Fruit fly (Drosophila melanogaster) whole organism, embryonic: ENCODE data around the gene CG15212.

Source experiments
- Atf3 ChIP-seq: fragments of 200-800 bp; sonication (Bioruptor generic); optimal IDR thresholded peaks from 3 replicates; lab custom pipeline; 2016; ENCODE audit warnings: missing biosample characterization, missing genetic modification characterization
- C15 ChIP-seq: fragments of 200-800 bp; sonication (Bioruptor generic); IDR thresholded peaks from 3 replicates; pipeline ENCODE4 v1.3.6; 2022; ENCODE audit warnings: missing biosample characterization, missing genetic modification characterization
- CG11560 ChIP-seq: fragments of 200-800 bp; sonication (Bioruptor generic); IDR thresholded peaks from 3 replicates; pipeline ENCODE4 v1.3.6; 2022; ENCODE audit warnings: missing biosample characterization, missing genetic modification characterization
- CG12071 ChIP-seq: fragments of 200-800 bp; sonication (Bioruptor generic); optimal IDR thresholded peaks from 3 replicates; lab custom pipeline; 2018; ENCODE audit warnings: missing biosample characterization, mild to moderate bottlenecking, missing genetic modification characterization
- CG12155 ChIP-seq: fragments of 200-800 bp; sonication (Bioruptor generic); optimal IDR thresholded peaks from 3 replicates; lab custom pipeline; 2016; ENCODE audit warnings: missing biosample characterization, missing genetic modification characterization
- CG12744 ChIP-seq: fragments of 200-800 bp; sonication (Bioruptor generic); optimal IDR thresholded peaks from 2 replicates; lab custom pipeline; 2016; ENCODE audit warnings: missing biosample characterization, missing genetic modification characterization
- CG13287 ChIP-seq: fragments of 200-800 bp; sonication (Bioruptor generic); IDR thresholded peaks from 2 replicates; pipeline ENCODE4 v1.3.6; 2022; ENCODE audit warnings: missing biosample characterization, missing genetic modification characterization; ENCODE audit not compliant: partially characterized antibody
- CG14441 ChIP-seq: fragments of 200-800 bp; sonication (Bioruptor generic); IDR thresholded peaks from 2 replicates; pipeline ENCODE4 v1.3.6; 2022; ENCODE audit warnings: missing biosample characterization, missing genetic modification characterization
- CG15696 ChIP-seq: fragments of 200-800 bp; sonication (Bioruptor generic); optimal IDR thresholded peaks from 2 replicates; lab custom pipeline; 2019; ENCODE audit warnings: missing biosample characterization, mild to moderate bottlenecking, missing genetic modification characterization, moderate library complexity
- CG1647 ChIP-seq: fragments of 200-800 bp; sonication (Bioruptor generic); optimal IDR thresholded peaks from 3 replicates; lab custom pipeline; 2016; ENCODE audit warnings: missing biosample characterization, missing genetic modification characterization
- CG34376 ChIP-seq: fragments of 200-800 bp; sonication (Bioruptor generic); optimal IDR thresholded peaks from 2 replicates; lab custom pipeline; 2018; ENCODE audit warnings: missing biosample characterization, mild to moderate bottlenecking, missing genetic modification characterization
- CG3995 ChIP-seq: fragments of 200-800 bp; sonication (Bioruptor generic); optimal IDR thresholded peaks from 3 replicates; lab custom pipeline; 2016; ENCODE audit warnings: missing biosample characterization, missing genetic modification characterization
- CG4328 ChIP-seq: fragments of 200-800 bp; sonication (Bioruptor generic); optimal IDR thresholded peaks from 3 replicates; lab custom pipeline; 2017; ENCODE audit warnings: missing biosample characterization, missing genetic modification reagents, missing genetic modification characterization
- CG6654 ChIP-seq: fragments of 200-800 bp; sonication (Bioruptor generic); optimal IDR thresholded peaks from 2 replicates; lab custom pipeline; 2017; ENCODE audit warnings: missing biosample characterization, mild to moderate bottlenecking, missing genetic modification characterization
- CG7745 ChIP-seq: fragments of 200-800 bp; sonication (Bioruptor generic); optimal IDR thresholded peaks from 2 replicates; lab custom pipeline; 2018; ENCODE audit warnings: missing biosample characterization, mild to moderate bottlenecking, missing genetic modification characterization, moderate library complexity
- CG7963 ChIP-seq: fragments of 200-800 bp; sonication (Bioruptor generic); IDR thresholded peaks from 3 replicates; pipeline ENCODE4 v1.3.6; 2022; ENCODE audit warnings: missing biosample characterization, missing genetic modification characterization; ENCODE audit not compliant: partially characterized antibody
- Chrac-16 ChIP-seq: fragments of 200-800 bp; sonication (Bioruptor generic); optimal IDR thresholded peaks from 3 replicates; lab custom pipeline; 2016; ENCODE audit warnings: missing biosample characterization, missing genetic modification characterization
- Dad ChIP-seq: fragments of 200-800 bp; sonication (Bioruptor generic); optimal IDR thresholded peaks from 3 replicates; lab custom pipeline; 2016; ENCODE audit warnings: missing biosample characterization, missing genetic modification characterization
- Dfd ChIP-seq, 2 experiments: fragments of >200 bp; optimal IDR thresholded peaks; 2 replicates each; lab custom pipeline; 2017; ENCODE audit warnings: missing biosample characterization in 2 of 2, missing genetic modification characterization in 2 of 2
- Dll ChIP-seq: fragments of 200-800 bp; sonication (Bioruptor generic); IDR thresholded peaks from 4 replicates; pipeline ENCODE4 v1.3.6; 2022; ENCODE audit warnings: missing biosample characterization, missing genetic modification characterization; ENCODE audit not compliant: partially characterized antibody
- Drgx ChIP-seq: fragments of 200-800 bp; sonication (Bioruptor generic); IDR thresholded peaks from 2 replicates; pipeline ENCODE4 v1.3.6; 2022; ENCODE audit warnings: missing biosample characterization, missing genetic modification characterization
- Eip74EF ChIP-seq, 2 experiments: fragments of 200-800 bp in 1 of 2; fragments of >200 bp in 1 of 2; sonication (Bioruptor generic) in 1 of 2; optimal IDR thresholded peaks; 2 replicates each; lab custom pipeline; 2017 to 2019; ENCODE audit warnings: missing biosample characterization in 2 of 2, missing genetic modification characterization in 2 of 2, mild to moderate bottlenecking in 1 of 2, moderate library complexity in 1 of 2
- Hand ChIP-seq: fragments of 200-800 bp; sonication (Bioruptor generic); optimal IDR thresholded peaks from 2 replicates; lab custom pipeline; 2017; ENCODE audit warnings: mild to moderate bottlenecking, missing biosample characterization, missing genetic modification reagents, missing genetic modification characterization
- Hr3 ChIP-seq: fragments of 200-800 bp; sonication (Bioruptor generic); optimal IDR thresholded peaks from 3 replicates; lab custom pipeline; 2016; ENCODE audit warnings: missing biosample characterization, missing genetic modification characterization
- Lim3 ChIP-seq: fragments of 200-800 bp; sonication (Bioruptor generic); IDR thresholded peaks from 2 replicates; pipeline ENCODE4 v1.3.6; 2022; ENCODE audit warnings: missing biosample characterization, missing genetic modification characterization
- MESR4 ChIP-seq: fragments of 200-800 bp; sonication (Bioruptor generic); optimal IDR thresholded peaks from 2 replicates; lab custom pipeline; 2018; ENCODE audit warnings: missing biosample characterization, mild to moderate bottlenecking, missing genetic modification characterization, moderate library complexity
- NC2α ChIP-seq: fragments of 200-800 bp; sonication (Bioruptor generic); optimal IDR thresholded peaks from 2 replicates; lab custom pipeline; 2016; ENCODE audit warnings: missing biosample characterization, missing genetic modification characterization
- NC2β ChIP-seq: fragments of 200-800 bp; sonication (Bioruptor generic); optimal IDR thresholded peaks from 2 replicates; lab custom pipeline; 2016; ENCODE audit warnings: missing biosample characterization, missing genetic modification characterization
- Poxn ChIP-seq: fragments of 200-800 bp; sonication (Bioruptor generic); IDR thresholded peaks from 2 replicates; pipeline ENCODE4 v1.3.6; 2022; ENCODE audit warnings: missing biosample characterization, missing genetic modification characterization
- Rx ChIP-seq: fragments of 200-800 bp; sonication (Bioruptor generic); IDR thresholded peaks from 2 replicates; pipeline ENCODE4 v1.3.6; 2022; ENCODE audit warnings: missing biosample characterization, missing genetic modification characterization
- ash1 ChIP-seq: fragments of 200-800 bp; sonication (Bioruptor generic); optimal IDR thresholded peaks from 2 replicates; lab custom pipeline; 2018; ENCODE audit warnings: missing biosample characterization, mild to moderate bottlenecking, missing genetic modification characterization
- bcd ChIP-seq: fragments of 200-800 bp; sonication (Bioruptor generic); optimal IDR thresholded peaks from 2 replicates; lab custom pipeline; 2017; ENCODE audit warnings: missing biosample characterization, mild to moderate bottlenecking, missing genetic modification characterization
- bigmax ChIP-seq: fragments of 200-800 bp; sonication (Bioruptor generic); optimal IDR thresholded peaks from 2 replicates; lab custom pipeline; 2018; ENCODE audit warnings: missing biosample characterization, mild to moderate bottlenecking, missing genetic modification characterization
- cas ChIP-seq: fragments of 200-800 bp; sonication (Bioruptor generic); IDR thresholded peaks from 2 replicates; pipeline ENCODE4 v1.3.6; 2022; ENCODE audit warnings: missing biosample characterization, missing genetic modification characterization
- cato ChIP-seq: fragments of 200-800 bp; sonication (Bioruptor generic); optimal IDR thresholded peaks from 2 replicates; lab custom pipeline; 2016; ENCODE audit warnings: missing biosample characterization, missing genetic modification characterization, borderline replicate concordance
- emc ChIP-seq: fragments of 200-800 bp; sonication (Bioruptor generic); optimal IDR thresholded peaks from 2 replicates; lab custom pipeline; 2016; ENCODE audit warnings: missing biosample characterization, missing genetic modification characterization
- eyg ChIP-seq: fragments of 200-800 bp; sonication (Bioruptor generic); optimal IDR thresholded peaks from 3 replicates; lab custom pipeline; 2016; ENCODE audit warnings: missing biosample characterization, missing genetic modification characterization
- her ChIP-seq: fragments of 200-800 bp; sonication (Bioruptor generic); optimal IDR thresholded peaks from 2 replicates; lab custom pipeline; 2016; ENCODE audit warnings: missing biosample characterization, missing genetic modification characterization
- klu ChIP-seq: fragments of 200-800 bp; sonication (Bioruptor generic); IDR thresholded peaks from 2 replicates; pipeline ENCODE4 v1.3.6; 2022; ENCODE audit warnings: missing biosample characterization, missing genetic modification characterization
- lab ChIP-seq: fragments of 200-800 bp; sonication (Bioruptor generic); optimal IDR thresholded peaks from 3 replicates; lab custom pipeline; 2017; ENCODE audit warnings: missing biosample characterization, missing genetic modification characterization, mild to moderate bottlenecking, moderate library complexity, missing genetic modification reagents
- nau ChIP-seq: fragments of 200-800 bp; sonication (Bioruptor generic); optimal IDR thresholded peaks from 3 replicates; lab custom pipeline; 2017; ENCODE audit warnings: missing biosample characterization, mild to moderate bottlenecking, missing genetic modification characterization, missing genetic modification reagents
- nom ChIP-seq: fragments of 200-800 bp; sonication (Bioruptor generic); optimal IDR thresholded peaks from 2 replicates; lab custom pipeline; 2017; ENCODE audit warnings: missing biosample characterization, missing genetic modification characterization, mild to moderate bottlenecking, moderate library complexity, missing genetic modification reagents
- otp ChIP-seq: fragments of 200-800 bp; sonication (Bioruptor generic); IDR thresholded peaks from 3 replicates; pipeline ENCODE4, ENCODE4 v1.3.6; 2022; ENCODE audit warnings: missing biosample characterization, missing genetic modification characterization
- pros ChIP-seq: fragments of 200-800 bp; sonication (Bioruptor generic); optimal IDR thresholded peaks from 3 replicates; lab custom pipeline; 2019; ENCODE audit warnings: missing biosample characterization, mild to moderate bottlenecking, missing genetic modification characterization, moderate library complexity
- ranshi ChIP-seq: fragments of 200-800 bp; sonication (Bioruptor generic); IDR thresholded peaks from 2 replicates; pipeline ENCODE4 v1.3.6; 2022; ENCODE audit warnings: missing biosample characterization, missing genetic modification characterization
- rib ChIP-seq: fragments of 200-800 bp; sonication (Bioruptor generic); IDR thresholded peaks from 2 replicates; pipeline ENCODE4 v1.3.6; 2022; ENCODE audit warnings: missing biosample characterization, missing genetic modification characterization
- sens ChIP-seq: fragments of 200-800 bp; sonication (Bioruptor generic); peaks from one replicate; lab custom pipeline; 2016; ENCODE audit warnings: missing biosample characterization, missing genetic modification characterization
- sens-2 ChIP-seq: fragments of 200-800 bp; sonication (Bioruptor generic); IDR thresholded peaks from 2 replicates; pipeline ENCODE4 v1.3.6; 2022; ENCODE audit warnings: missing biosample characterization, missing genetic modification characterization
- sim ChIP-seq: fragments of 200-800 bp; sonication (Bioruptor generic); IDR thresholded peaks from 2 replicates; pipeline ENCODE4 v1.3.6; 2022; ENCODE audit warnings: missing biosample characterization, missing genetic modification characterization
- zfh1 ChIP-seq: fragments of 200-800 bp; sonication (Bioruptor generic); IDR thresholded peaks from 3 replicates; pipeline ENCODE4 v1.3.6; 2022; ENCODE audit warnings: missing biosample characterization, missing genetic modification characterization

The CG15212 gene

DNA sequence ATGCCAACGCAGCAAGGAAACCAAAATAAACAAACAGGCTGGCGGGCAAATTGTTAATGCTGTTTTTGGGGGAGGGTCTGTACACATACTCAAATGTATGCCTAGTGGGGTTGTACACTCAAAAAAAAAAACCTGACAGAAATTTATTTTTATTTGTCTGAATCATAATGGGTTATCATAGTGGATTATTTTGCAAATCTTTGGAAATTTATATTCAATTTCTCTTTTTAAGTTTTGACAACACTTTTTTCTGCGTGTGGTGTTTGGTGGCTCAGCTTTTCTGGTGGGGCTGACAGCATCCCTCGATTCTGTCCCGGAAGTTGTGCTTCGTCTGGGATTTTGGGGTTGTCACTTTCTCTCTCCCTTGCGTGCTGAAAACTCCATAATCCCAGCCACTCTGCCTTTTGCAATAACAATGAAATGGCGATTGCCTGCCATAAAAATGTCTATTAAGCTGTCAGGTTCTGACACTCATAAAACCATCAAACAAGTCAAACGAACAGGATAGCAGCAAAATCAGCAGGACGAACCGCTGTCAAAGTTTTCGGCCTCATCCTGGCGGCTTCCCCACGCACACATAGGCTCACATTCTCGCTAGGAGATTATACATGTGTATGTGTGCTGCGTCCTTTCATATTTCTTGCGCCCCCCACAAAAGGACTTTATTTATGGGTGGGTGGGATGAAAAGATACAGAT, 23.7 kb downstream of the CG15212 start (continued):
- TF ChIP-seq CG4328 (GFP tag; lab: Kevin White, UChicago) (peak; percentile 49), pros (no peak), zfh1 (GFP tag; lab: Robert Waterston, UW) (peak; percentile 86), nom (peak; percentile 21), bigmax (GFP tag; lab: Kevin White, UChicago) (no peak), emc (GFP tag; lab: Kevin White, UChicago) (no peak), bcd (GFP tag; lab: Kevin White, UChicago) (peak; percentile 73), lab (GFP tag; lab: Kevin White, UChicago) (peak; percentile 91), Eip74EF (GFP tag; optimal IDR thresholded peaks at IDR 0.05; lab: Kevin White, UChicago) (peak in 1 of 2 experiments; percentile 32), MESR4 (GFP tag; lab: Kevin White, UChicago) (no peak), Dad (GFP tag; lab: Kevin White, UChicago) (peak; percentile 52), otp (GFP tag; lab: Robert Waterston, UW) (no peak), CG11560 (tag; lab: Robert Waterston, UW) (peak; percentile 67; the same call in 2 of the 3 replicates), Dll (GFP tag; lab: Robert Waterston, UW) (no peak), sens (GFP tag; lab: Kevin White, UChicago) (peak; percentile 97), Poxn (peak; percentile 58; the same call in 1 of the 2 replicates), Drgx (peak; percentile 63), rib (GFP tag; lab: Robert Waterston, UW) (peak; percentile 74; the same call in 1 of the 2 replicates), Chrac-16 (GFP tag; lab: Kevin White, UChicago) (peak; percentile 61), klu (GFP tag; lab: Robert Waterston, UW) (peak; percentile 44; the same call in 1 of the 2 replicates), sim (0 out of 2 replicates have a peak, but pooled peaks have one; percentile 39), Lim3 (no peak), NC2α (peak; percentile 12), ranshi (peak; percentile 79; the same call in 1 of the 2 replicates), Hr3 (GFP tag; lab: Kevin White, UChicago) (peak; percentile 55), CG12155 (GFP tag; lab: Kevin White, UChicago) (peak; percentile 59), eyg (GFP tag; lab: Kevin White, UChicago) (peak; percentile 17), CG7745 (no peak), Rx (GFP tag; lab: Robert Waterston, UW) (peak; percentile 70), sens-2 (GFP tag; lab: Robert Waterston, UW) (no peak), CG7963 (no peak), CG6654 (GFP tag; lab: Kevin White, UChicago) (peak; percentile 40), nau (GFP tag; lab: Kevin White, UChicago) (no peak), cato (GFP tag; lab: Kevin White, UChicago) (peak; percentile 59), her (GFP tag; lab: Kevin White, UChicago) (peak; percentile 79), CG34376 (GFP tag; lab: Kevin White, UChicago) (peak; percentile 79), NC2β (GFP tag; lab: Kevin White, UChicago) (no peak), Dfd (GFP tag; optimal IDR thresholded peaks at IDR 0.05; lab: Kevin White, UChicago) (no peak), CG14441 (GFP tag; lab: Robert Waterston, UW) (peak; percentile 85), CG1647 (GFP tag; lab: Kevin White, UChicago) (peak; percentile 54), CG12744 (peak; percentile 39), CG15696 (tag; lab: Kevin White, UChicago) (no peak), Hand (peak; percentile 84), C15 (GFP tag; lab: Robert Waterston, UW) (peak; percentile 52; the same call in 1 of the 3 replicates), cas (GFP tag; lab: Robert Waterston, UW) (peak; percentile 64), CG3995 (peak; percentile 17), CG13287 (GFP tag; lab: Robert Waterston, UW) (no peak), CG12071 (GFP tag; lab: Kevin White, UChicago) (peak; percentile 64), ash1 (GFP tag; lab: Kevin White, UChicago) (no peak), Atf3 (GFP tag; lab: Kevin White, UChicago) (no peak)
